Worm (Caenorhabditis elegans) whole organism, early embryonic: Measurements from ENCODE around the gene dpl-1.

Experiments
- B0310.2 ChIP-seq: sonication (generic microtip); optimal IDR thresholded peaks from 2 replicates; lab custom pipeline; 2016; ENCODE audit warnings: mild to moderate bottlenecking, missing genetic modification characterization, missing compliant biosample characterization
- F13C5.2 ChIP-seq: sonication (generic microtip); optimal IDR thresholded peaks from 2 replicates; lab custom pipeline; 2017; ENCODE audit warnings: mild to moderate bottlenecking, missing genetic modification characterization, inconsistent platforms, missing compliant biosample characterization
- ama-1 ChIP-seq: fragments of 150-350 bp; optimal IDR thresholded peaks from 2 replicates; lab custom pipeline; 2014
- ceh-13 ChIP-seq: fragments of 200-800 bp; sonication (Bioruptor generic); optimal IDR thresholded peaks from 2 replicates; lab custom pipeline; 2018; ENCODE audit warnings: mild to moderate bottlenecking, missing genetic modification characterization, missing compliant biosample characterization
- flt-1 ChIP-seq: fragments of 200-800 bp; sonication (Bioruptor generic); IDR thresholded peaks from 2 replicates; pipeline ENCODE4 v1.3.6; 2022; ENCODE audit warnings: missing genetic modification characterization, missing compliant biosample characterization
- hmg-4 ChIP-seq: fragments of 200-800 bp; sonication (Bioruptor generic); optimal IDR thresholded peaks from 2 replicates; lab custom pipeline; 2018; ENCODE audit warnings: mild to moderate bottlenecking, missing genetic modification characterization, missing compliant biosample characterization
- hnd-1 ChIP-seq: sonication (generic microtip); optimal IDR thresholded peaks from 2 replicates; lab custom pipeline; 2016; ENCODE audit warnings: missing genetic modification characterization, missing compliant biosample characterization
- scrt-1 ChIP-seq: fragments of 200-800 bp; sonication (Bioruptor generic); IDR thresholded peaks from 2 replicates; pipeline ENCODE4 v1.3.6; 2022; ENCODE audit warnings: missing genetic modification characterization, missing compliant biosample characterization
- sea-1 ChIP-seq: fragments of 200-800 bp; sonication (Bioruptor generic); conservative IDR thresholded peaks from 2 replicates; pipeline ENCODE4 v1.3.6; 2022; ENCODE audit warnings: missing genetic modification characterization, missing compliant biosample characterization
- tbx-11 ChIP-seq: fragments of 200-800 bp; sonication (Bioruptor generic); IDR thresholded peaks from 2 replicates; pipeline ENCODE4 v1.3.6; 2022; ENCODE audit warnings: missing genetic modification characterization, missing compliant biosample characterization

DNA sequence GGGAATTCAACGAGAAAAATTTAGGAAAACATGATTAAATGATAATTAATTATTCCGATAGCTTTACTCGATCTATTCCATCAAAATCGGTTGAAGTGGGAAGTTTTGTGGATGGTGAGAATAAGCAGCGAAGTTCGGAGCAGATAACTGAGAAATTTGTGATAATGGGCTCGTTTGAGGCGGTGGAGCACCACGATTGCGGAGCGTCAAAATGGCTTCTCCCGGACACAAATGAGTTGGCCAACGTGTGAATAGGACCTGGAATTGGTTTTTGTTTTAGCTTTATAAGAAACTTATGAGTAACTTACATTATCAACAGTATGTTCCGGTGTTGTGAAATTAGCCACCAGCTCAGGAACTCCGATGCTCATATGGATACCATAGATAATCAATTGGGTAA is 9.1 kb downstream of the dpl-1 start:
- no peak for TF ChIP-seq ceh-13 (GFP tag; lab: Kevin White, UChicago)
- no peak for TF ChIP-seq tbx-11 (GFP tag; lab: Robert Waterston, UW)
- no peak for TF ChIP-seq scrt-1 (GFP tag; lab: Robert Waterston, UW)
- TF ChIP-seq ama-1: no peak
- no peak for TF ChIP-seq B0310.2
- TF ChIP-seq hnd-1 (tag; lab: Kevin White, UChicago): no peak
- TF ChIP-seq flt-1: no peak
- TF ChIP-seq F13C5.2 (tag; lab: Kevin White, UChicago): no peak
- no peak for TF ChIP-seq sea-1 (GFP tag; lab: Robert Waterston, UW)
- no peak for TF ChIP-seq hmg-4
